Worm (Caenorhabditis elegans) whole organism, dauer: Measurements from ENCODE around the gene fbxa-138.
"Not testable (repeated sequence)": the region's sequence is repeated elsewhere in the genome, so short reads cannot be mapped to it uniquely, and the experiment has no call there.

Source experiments
- unc-62 ChIP-seq: sonication (generic microtip); optimal IDR thresholded peaks from 2 replicates; lab custom pipeline; 2017; ENCODE audit warnings: missing biosample characterization, missing genetic modification reagents, missing genetic modification characterization

The fbxa-138 gene

ce11 chrIII:1372563-1372962, 11.5 kb downstream of the fbxa-138 start:
- no peak for TF ChIP-seq unc-62 (GFP tag; lab: Kevin White, UChicago)

ce11 chrIII:1359669-1360068, 24.4 kb downstream of the fbxa-138 start, which contains the start of gene Y82E9BR.9:
Gene Y82E9BR.9, minus strand, starts transcription at chrIII:1359769.
- TF ChIP-seq unc-62 (GFP tag; lab: Kevin White, UChicago): no peak

ce11 chrIII:1357973-1358372, 26.1 kb downstream of the fbxa-138 start, which contains the start of gene Y82E9BR.8:
Gene Y82E9BR.8, minus strand, starts transcription at chrIII:1358073.
- not testable (repeated sequence) for TF ChIP-seq unc-62 (GFP tag; lab: Kevin White, UChicago)

- TF ChIP-seq unc-62 (GFP tag; lab: Kevin White, UChicago): no peak
These were observed 28.7 kb downstream of the fbxa-138 start, which contains the start of gene Y82E9BL.1 for ce11 chrIII:1355320-1355719. Gene Y82E9BL.1, minus strand, starts transcription at chrIII:1355420.

- no peak for TF ChIP-seq unc-62 (GFP tag; lab: Kevin White, UChicago)
These were observed 29.5 kb downstream of the fbxa-138 start for ce11 chrIII:1354523-1354922.

ce11 chrIII:1350745-1351144, 33.3 kb downstream of the fbxa-138 start, which contains the start of gene Y82E9BL.3:
Gene Y82E9BL.3, minus strand, starts transcription at chrIII:1350845.
- no peak for TF ChIP-seq unc-62 (GFP tag; lab: Kevin White, UChicago)

ce11 chrIII:1349313-1349712, 34.7 kb downstream of the fbxa-138 start, which contains the start of gene fbxa-25:
Gene fbxa-25, minus strand, starts transcription at chrIII:1349450.
- TF ChIP-seq unc-62 (GFP tag; lab: Kevin White, UChicago): no peak

- TF ChIP-seq unc-62 (GFP tag; lab: Kevin White, UChicago): no peak
These were observed 36.5 kb downstream of the fbxa-138 start, which contains the start of gene Y82E9BL.5 for ce11 chrIII:1347539-1347938. Gene Y82E9BL.5, minus strand, starts transcription at chrIII:1347639.

ce11 chrIII:1347003-1347402, 37.0 kb downstream of the fbxa-138 start:
- no peak for TF ChIP-seq unc-62 (GFP tag; lab: Kevin White, UChicago)

- no peak for TF ChIP-seq unc-62 (GFP tag; lab: Kevin White, UChicago)
These were observed 38.4 kb downstream of the fbxa-138 start, which contains the start of gene Y82E9BL.6 for ce11 chrIII:1345694-1346093. Gene Y82E9BL.6, minus strand, starts transcription at chrIII:1345794.

- no peak for TF ChIP-seq unc-62 (GFP tag; lab: Kevin White, UChicago)
These were observed 41.1 kb downstream of the fbxa-138 start, which contains the start of gene fbxa-27 for ce11 chrIII:1342919-1343419. Gene fbxa-27, plus strand, starts transcription at chrIII:1342969.

ce11 chrIII:1342488-1342887, 41.6 kb downstream of the fbxa-138 start, which contains the start of gene fbxa-26:
Gene fbxa-26, minus strand, starts transcription at chrIII:1342522.
- TF ChIP-seq unc-62 (GFP tag; lab: Kevin White, UChicago): no peak

- no peak for TF ChIP-seq unc-62 (GFP tag; lab: Kevin White, UChicago)
These were observed 43.8 kb downstream of the fbxa-138 start, which contains the start of gene fbxa-5 for ce11 chrIII:1340240-1340639. Gene fbxa-5, minus strand, starts transcription at chrIII:1340340.
